Fruit fly (Drosophila melanogaster) whole organism, prepupa: ENCODE results near the gene CG10959.
A peak's percentile ranks its signal among the peaks of the same experiment; 100 is the strongest.

Experiments used
- CG10631 ChIP-seq: fragments of 200-800 bp; sonication (Bioruptor generic); optimal IDR thresholded peaks from 2 replicates; lab custom pipeline; 2016; ENCODE audit warnings: missing biosample characterization, missing genetic modification characterization
- CG10669 ChIP-seq: fragments of 200-800 bp; sonication (Bioruptor generic); optimal IDR thresholded peaks from 3 replicates; lab custom pipeline; 2018; ENCODE audit warnings: missing biosample characterization, mild to moderate bottlenecking, missing genetic modification characterization, moderate library complexity
- CG11294 ChIP-seq: fragments of 200-800 bp; sonication (Bioruptor generic); IDR thresholded peaks from 2 replicates; pipeline ENCODE4 v1.3.6; 2022; ENCODE audit warnings: missing biosample characterization, missing genetic modification characterization
- CG11902 ChIP-seq: fragments of 200-800 bp; sonication (Bioruptor generic); optimal IDR thresholded peaks from 3 replicates; lab custom pipeline; 2016; ENCODE audit warnings: missing biosample characterization, missing genetic modification characterization
- CG15336 ChIP-seq: fragments of 200-800 bp; sonication (Bioruptor generic); IDR thresholded peaks from 2 replicates; pipeline ENCODE4 v1.3.6; 2022; ENCODE audit warnings: missing biosample characterization, missing genetic modification characterization
- CG16779 ChIP-seq: fragments of 200-800 bp; sonication (Bioruptor generic); optimal IDR thresholded peaks from 3 replicates; lab custom pipeline; 2017; ENCODE audit warnings: missing biosample characterization, mild to moderate bottlenecking, missing genetic modification characterization
- CG3032 ChIP-seq: fragments of 200-800 bp; optimal IDR thresholded peaks from 2 replicates; lab custom pipeline; 2019; ENCODE audit warnings: missing biosample characterization, mild to moderate bottlenecking, missing genetic modification characterization, moderate library complexity
- CG32006 ChIP-seq: fragments of 200-800 bp; sonication (Bioruptor generic); optimal IDR thresholded peaks from 3 replicates; lab custom pipeline; 2017; ENCODE audit warnings: missing biosample characterization, mild to moderate bottlenecking, missing genetic modification characterization
- CG34406 ChIP-seq: fragments of 200-800 bp; sonication (Bioruptor generic); optimal IDR thresholded peaks from 3 replicates; lab custom pipeline; 2016; ENCODE audit warnings: missing biosample characterization, missing genetic modification characterization
- CG6276 ChIP-seq: fragments of 200-800 bp; sonication (Bioruptor generic); optimal IDR thresholded peaks from 2 replicates; lab custom pipeline; 2017; ENCODE audit warnings: missing biosample characterization, mild to moderate bottlenecking, missing genetic modification characterization
- CG6792 ChIP-seq: fragments of 200-800 bp; sonication (Bioruptor generic); optimal IDR thresholded peaks from 3 replicates; lab custom pipeline; 2016; ENCODE audit warnings: missing biosample characterization, missing genetic modification characterization
- CG6808 ChIP-seq: fragments of 200-800 bp; sonication (Bioruptor generic); optimal IDR thresholded peaks from 3 replicates; lab custom pipeline; 2017; ENCODE audit warnings: missing biosample characterization, missing genetic modification characterization, mild to moderate bottlenecking, moderate library complexity, missing genetic modification reagents
- CG6854 ChIP-seq: fragments of 200-800 bp; sonication (Bioruptor generic); optimal IDR thresholded peaks from 2 replicates; lab custom pipeline; 2017; ENCODE audit warnings: missing biosample characterization, mild to moderate bottlenecking, missing genetic modification characterization
- CG7368 ChIP-seq: fragments of 200-800 bp; sonication (Bioruptor generic); optimal IDR thresholded peaks from 3 replicates; lab custom pipeline; 2016; ENCODE audit warnings: missing biosample characterization, missing genetic modification characterization
- CG8119 ChIP-seq: fragments of 200-800 bp; sonication (Bioruptor generic); IDR thresholded peaks from 3 replicates; pipeline ENCODE4 v1.3.6; 2022; ENCODE audit warnings: missing biosample characterization, missing genetic modification characterization
- CG8319 ChIP-seq: fragments of 200-800 bp; sonication (Bioruptor generic); optimal IDR thresholded peaks from 3 replicates; lab custom pipeline; 2016; ENCODE audit warnings: missing biosample characterization, missing genetic modification characterization
- CG9139 ChIP-seq: fragments of 200-800 bp; sonication (Bioruptor generic); optimal IDR thresholded peaks from 3 replicates; lab custom pipeline; 2017; ENCODE audit warnings: missing biosample characterization, mild to moderate bottlenecking, missing genetic modification characterization
- Eip75B ChIP-seq: fragments of 200-800 bp; sonication (Bioruptor generic); optimal IDR thresholded peaks from 3 replicates; lab custom pipeline; 2016; ENCODE audit warnings: missing biosample characterization, missing genetic modification characterization
- Eip93F ChIP-seq: fragments of 200-800 bp; sonication (Bioruptor generic); optimal IDR thresholded peaks from 2 replicates; lab custom pipeline; 2016; ENCODE audit warnings: missing biosample characterization, mild to moderate bottlenecking, missing genetic modification characterization
- Ets21C ChIP-seq: fragments of 200-800 bp; sonication (Bioruptor generic); optimal IDR thresholded peaks from 3 replicates; lab custom pipeline; 2016; ENCODE audit warnings: missing biosample characterization, missing genetic modification characterization
- Ets96B ChIP-seq: fragments of 200-800 bp; optimal IDR thresholded peaks from 2 replicates; lab custom pipeline; 2019; ENCODE audit warnings: missing biosample characterization, mild to moderate bottlenecking, missing genetic modification characterization, moderate library complexity
- Lpt ChIP-seq: fragments of 200-800 bp; sonication (Bioruptor generic); optimal IDR thresholded peaks from 3 replicates; lab custom pipeline; 2016; ENCODE audit warnings: missing biosample characterization, missing genetic modification characterization
- Met ChIP-seq: fragments of 200-800 bp; sonication (Bioruptor generic); optimal IDR thresholded peaks from 3 replicates; lab custom pipeline; 2016; ENCODE audit warnings: missing biosample characterization, missing genetic modification characterization
- Sox102F ChIP-seq: fragments of 200-800 bp; sonication (Bioruptor generic); optimal IDR thresholded peaks from 2 replicates; lab custom pipeline; 2016; ENCODE audit warnings: missing biosample characterization, mild to moderate bottlenecking, missing genetic modification characterization
- Sox15 ChIP-seq: fragments of 200-800 bp; sonication (Bioruptor generic); optimal IDR thresholded peaks from 3 replicates; lab custom pipeline; 2016; ENCODE audit warnings: missing biosample characterization, missing genetic modification characterization
- achi ChIP-seq: fragments of 200-800 bp; sonication (Bioruptor generic); optimal IDR thresholded peaks from 3 replicates; lab custom pipeline; 2016; ENCODE audit warnings: missing biosample characterization, missing genetic modification characterization
- acj6 ChIP-seq: fragments of 200-800 bp; sonication (Bioruptor generic); optimal IDR thresholded peaks from 3 replicates; lab custom pipeline; 2016; ENCODE audit warnings: missing biosample characterization, missing genetic modification characterization
- cyc ChIP-seq: fragments of 200-800 bp; sonication (Bioruptor generic); optimal IDR thresholded peaks from 3 replicates; lab custom pipeline; 2016; ENCODE audit warnings: missing biosample characterization, missing genetic modification characterization
- dac ChIP-seq: fragments of 200-800 bp; sonication (Bioruptor generic); optimal IDR thresholded peaks from 2 replicates; lab custom pipeline; 2017; ENCODE audit warnings: missing biosample characterization, mild to moderate bottlenecking, missing genetic modification characterization
- dsx ChIP-seq: fragments of 200-800 bp; optimal IDR thresholded peaks from 3 replicates; lab custom pipeline; 2019; ENCODE audit warnings: missing biosample characterization, mild to moderate bottlenecking, missing genetic modification characterization, moderate library complexity; ENCODE audit not compliant: poor library complexity, severe bottlenecking
- eg ChIP-seq: fragments of 200-800 bp; sonication (Bioruptor generic); IDR thresholded peaks from 3 replicates; pipeline ENCODE4 v1.3.6; 2022; ENCODE audit warnings: missing biosample characterization, missing genetic modification characterization
- fd59A ChIP-seq: fragments of 200-800 bp; sonication (Bioruptor generic); optimal IDR thresholded peaks from 2 replicates; lab custom pipeline; 2017; ENCODE audit warnings: missing biosample characterization, mild to moderate bottlenecking, missing genetic modification characterization, missing genetic modification reagents
- fd85E ChIP-seq: fragments of 200-800 bp; sonication (Bioruptor generic); optimal IDR thresholded peaks from 3 replicates; lab custom pipeline; 2016; ENCODE audit warnings: missing biosample characterization, missing genetic modification characterization
- fkh ChIP-seq: fragments of 200-800 bp; sonication (Bioruptor generic); optimal IDR thresholded peaks from 3 replicates; lab custom pipeline; 2017; ENCODE audit warnings: missing biosample characterization, mild to moderate bottlenecking, missing genetic modification characterization, moderate library complexity
- pdm3 ChIP-seq: fragments of 200-800 bp; sonication (Bioruptor generic); optimal IDR thresholded peaks from 3 replicates; lab custom pipeline; 2016; ENCODE audit warnings: missing biosample characterization, missing genetic modification characterization
- salr ChIP-seq, 2 experiments: fragments of 200-800 bp; sonication (Bioruptor generic); optimal IDR thresholded peaks; 3 replicates each; lab custom pipeline; 2016 to 2018; ENCODE audit warnings: missing biosample characterization in 2 of 2, missing genetic modification characterization in 2 of 2, mild to moderate bottlenecking in 1 of 2
- ss ChIP-seq, 2 experiments: fragments of 200-800 bp; sonication (Bioruptor generic); optimal IDR thresholded peaks; 2 replicates in 1 of 2; 3 replicates in 1 of 2; lab custom pipeline; 2017 to 2018; ENCODE audit warnings: mild to moderate bottlenecking in 2 of 2, missing biosample characterization in 2 of 2, missing genetic modification characterization in 2 of 2, moderate library complexity in 1 of 2
- svp ChIP-seq: fragments of 200-800 bp; sonication (Bioruptor generic); peaks from one replicate; lab custom pipeline; 2016; ENCODE audit warnings: missing biosample characterization, missing genetic modification characterization
- topi ChIP-seq: fragments of 200-800 bp; sonication (Bioruptor generic); optimal IDR thresholded peaks from 3 replicates; lab custom pipeline; 2016; ENCODE audit warnings: missing biosample characterization, missing genetic modification characterization
- vri ChIP-seq: fragments of 200-800 bp; sonication (Bioruptor generic); optimal IDR thresholded peaks from 3 replicates; lab custom pipeline; 2016; ENCODE audit warnings: missing biosample characterization, mild to moderate bottlenecking, missing genetic modification characterization

The CG10959 gene

DNA sequence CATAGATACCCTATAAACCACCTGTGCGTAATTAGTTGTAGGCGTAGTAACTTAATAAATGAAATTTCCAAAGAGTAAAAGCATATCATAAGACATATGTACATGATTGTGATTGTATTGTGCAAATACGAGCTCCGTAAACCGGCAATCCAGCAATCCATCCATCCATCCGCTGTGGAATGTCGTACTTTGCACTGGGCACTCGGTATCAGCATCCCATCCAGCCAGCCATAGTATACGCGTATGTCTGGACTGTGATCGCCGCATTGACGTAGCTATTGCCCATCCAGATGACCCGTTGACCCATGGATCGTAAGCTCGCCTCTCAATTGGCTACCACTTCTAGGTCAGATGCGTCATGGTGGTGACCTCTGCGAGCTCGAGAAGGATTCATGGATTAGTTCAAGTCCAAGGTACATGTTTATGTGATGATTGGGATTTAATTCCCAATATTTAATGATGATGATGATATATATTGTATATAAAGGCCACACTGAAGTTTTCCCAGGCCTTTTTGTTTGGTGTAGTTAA lies 10.4 kb downstream of the CG10959 start (continued):
- TF ChIP-seq CG8119 (GFP tag; lab: Robert Waterston, UW) (peak; percentile 41; the same call in 1 of the 3 replicates), CG15336 (peak; percentile 55; the same call in 1 of the 2 replicates), topi (GFP tag; lab: Kevin White, UChicago) (no peak), Ets96B (tag; lab: Kevin White, UChicago) (no peak), Lpt (GFP tag; lab: Kevin White, UChicago) (no peak), fd59A (GFP tag; lab: Kevin White, UChicago) (no peak), dac (GFP tag; lab: Kevin White, UChicago) (no peak), acj6 (GFP tag; lab: Kevin White, UChicago) (no peak), dsx (GFP tag; lab: Kevin White, UChicago) (peak; percentile 28), CG11902 (GFP tag; lab: Kevin White, UChicago) (no peak), Eip93F (GFP tag; lab: Kevin White, UChicago) (no peak), ss (GFP tag; optimal IDR thresholded peaks at IDR 0.05; lab: Kevin White, UChicago) (peak; percentile 85 to 87), Sox15 (GFP tag; lab: Kevin White, UChicago) (no peak), cyc (no peak), Met (no peak)

DNA sequence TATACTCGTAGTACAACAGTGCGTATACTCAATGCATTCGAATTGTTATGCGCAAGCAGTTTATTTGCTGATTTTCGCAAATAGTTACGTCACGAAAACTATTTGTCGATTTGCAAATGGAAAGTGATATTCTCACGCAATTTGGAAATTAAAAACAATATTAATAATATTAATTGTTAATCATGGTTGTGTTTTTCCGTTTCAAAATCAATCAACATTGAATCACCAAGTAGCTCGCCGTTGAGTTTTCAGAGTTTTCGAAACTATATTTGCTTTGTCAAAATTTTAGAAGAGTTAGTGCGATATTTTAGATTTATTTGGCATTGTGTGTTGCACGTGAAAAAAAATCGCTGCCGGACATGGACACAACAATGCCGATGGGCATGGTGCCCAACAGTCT lies 11.2 kb downstream of the CG10959 start, which contains the start of gene CG15337:
Gene CG15337, plus strand, starts transcription at position 301 of the 400 bp plus-strand sequence.
- TF ChIP-seq CG34406 (GFP tag; lab: Kevin White, UChicago) (no peak), fd85E (GFP tag; lab: Kevin White, UChicago) (no peak), CG16779 (tag; lab: Kevin White, UChicago) (no peak), dac (GFP tag; lab: Kevin White, UChicago) (no peak), cyc (no peak)

DNA sequence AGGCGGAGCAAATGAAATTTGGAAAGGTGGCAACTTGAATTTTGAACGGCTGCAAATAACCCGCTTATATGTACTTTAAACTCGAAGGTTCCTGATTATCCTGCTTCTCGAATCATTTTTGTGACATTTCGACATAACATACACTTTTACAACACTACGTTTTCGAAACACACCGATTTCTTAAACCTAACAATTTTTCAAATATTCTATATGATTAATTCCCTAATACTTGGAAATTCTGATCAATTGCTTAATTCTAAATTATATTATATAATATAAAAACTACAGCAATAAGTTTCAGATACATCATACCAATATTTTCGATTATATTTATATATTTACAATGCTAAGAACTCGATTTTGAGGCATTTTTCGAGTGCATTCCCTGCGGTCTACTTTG lies 14.1 kb downstream of the CG10959 start, which contains the start of gene CG10761:
Gene CG10761, minus strand, starts transcription at position 101 of the 400 bp plus-strand sequence.
- TF ChIP-seq Eip93F (GFP tag; lab: Kevin White, UChicago) (no peak), CG16779 (tag; lab: Kevin White, UChicago) (no peak), acj6 (GFP tag; lab: Kevin White, UChicago) (no peak), Sox102F (GFP tag; lab: Kevin White, UChicago) (no peak), Lpt (GFP tag; lab: Kevin White, UChicago) (no peak), Met (no peak), CG6808 (no peak), Ets96B (tag; lab: Kevin White, UChicago) (no peak), CG3032 (tag; lab: Kevin White, UChicago) (no peak), Ets21C (no peak), fd59A (GFP tag; lab: Kevin White, UChicago) (no peak), eg (GFP tag; lab: Robert Waterston, UW) (no peak), Eip75B (GFP tag; lab: Kevin White, UChicago) (no peak), CG34406 (GFP tag; lab: Kevin White, UChicago) (no peak), CG10669 (GFP tag; lab: Kevin White, UChicago) (no peak), cyc (no peak)
- TF ChIP-seq, all 60 proteins: peak for 0

DNA sequence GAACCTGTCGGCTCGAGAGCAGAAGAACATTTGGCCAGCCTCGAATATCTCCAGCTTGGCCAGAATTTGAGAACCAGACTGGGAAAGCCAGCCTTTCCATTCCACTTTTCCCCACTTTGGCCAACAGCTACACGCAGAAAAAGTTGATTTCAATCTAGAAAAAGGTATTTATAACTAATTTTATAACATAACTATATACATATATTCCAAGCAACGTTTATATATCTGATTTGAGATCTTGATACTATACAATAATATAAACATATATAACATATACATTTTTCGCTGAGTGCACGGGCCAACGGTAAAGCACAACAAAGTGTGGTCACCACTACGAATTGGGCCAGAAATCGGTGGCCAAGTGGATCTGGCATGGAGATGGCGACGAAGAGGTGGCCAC lies 14.9 kb downstream of the CG10959 start:
- TF ChIP-seq achi (GFP tag; lab: Kevin White, UChicago) (peak; percentile 23), CG32006 (GFP tag; lab: Kevin White, UChicago) (peak; percentile 74), CG10669 (GFP tag; lab: Kevin White, UChicago) (no peak), CG6792 (GFP tag; lab: Kevin White, UChicago) (no peak), fd85E (GFP tag; lab: Kevin White, UChicago) (no peak), dsx (GFP tag; lab: Kevin White, UChicago) (no peak), salr (GFP tag; optimal IDR thresholded peaks at IDR 0.05; lab: Kevin White, UChicago) (peak in 1 of 2 experiments; percentile 2), acj6 (GFP tag; lab: Kevin White, UChicago) (peak; percentile 8), CG6276 (GFP tag; lab: Kevin White, UChicago) (peak; percentile 60), Sox15 (GFP tag; lab: Kevin White, UChicago) (no peak), CG11294 (GFP tag; lab: Robert Waterston, UW) (no peak), CG34406 (GFP tag; lab: Kevin White, UChicago) (no peak), CG9139 (no peak), CG3032 (tag; lab: Kevin White, UChicago) (no peak), CG8319 (GFP tag; lab: Kevin White, UChicago) (no peak), CG16779 (tag; lab: Kevin White, UChicago) (no peak), fkh (GFP tag; lab: Kevin White, UChicago) (no peak), Sox102F (GFP tag; lab: Kevin White, UChicago) (no peak), CG10631 (GFP tag; lab: Kevin White, UChicago) (peak; percentile 14), CG6854 (GFP tag; lab: Kevin White, UChicago) (no peak), ss (GFP tag; optimal IDR thresholded peaks at IDR 0.05; lab: Kevin White, UChicago) (no peak), svp (peak; percentile 2), topi (GFP tag; lab: Kevin White, UChicago) (no peak), Met (no peak), vri (GFP tag; lab: Kevin White, UChicago) (no peak), CG6808 (no peak), pdm3 (GFP tag; lab: Kevin White, UChicago) (peak; percentile 1), Ets96B (tag; lab: Kevin White, UChicago) (no peak), CG7368 (GFP tag; lab: Kevin White, UChicago) (no peak), cyc (no peak)
